Worm (Caenorhabditis elegans) whole organism, mixed stage, embryonic: ENCODE measurements around the gene nhr-41.
A peak's percentile ranks its signal among the peaks of the same experiment; 100 is the strongest.

ENCODE experiments used
- M03D4.4 ChIP-seq: sonication (generic microtip); optimal IDR thresholded peaks from 2 replicates; lab custom pipeline; 2017; ENCODE audit warnings: mild to moderate bottlenecking, missing genetic modification characterization, missing compliant biosample characterization
- bed-3 ChIP-seq: fragments of 200-800 bp; sonication (Bioruptor generic); optimal IDR thresholded peaks from 3 replicates; lab custom pipeline; 2018; ENCODE audit warnings: mild to moderate bottlenecking, missing genetic modification characterization, moderate library complexity, missing compliant biosample characterization
- blmp-1 ChIP-seq: fragments of 150-350 bp; optimal IDR thresholded peaks from 2 replicates; lab custom pipeline; 2014; ENCODE audit warnings: missing biosample characterization, missing genetic modification characterization
- ceh-39 ChIP-seq: fragments of 150-350 bp; optimal IDR thresholded peaks from 2 replicates; lab custom pipeline; 2014; ENCODE audit warnings: missing biosample characterization, missing genetic modification characterization
- ceh-43 ChIP-seq: fragments of 200-800 bp; sonication (Bioruptor generic); optimal IDR thresholded peaks from 2 replicates; lab custom pipeline; 2018; ENCODE audit warnings: mild to moderate bottlenecking, missing genetic modification characterization, moderate library complexity, missing compliant biosample characterization
- ceh-83 ChIP-seq: fragments of 200-800 bp; sonication (Bioruptor generic); optimal IDR thresholded peaks from 2 replicates; lab custom pipeline; 2018; ENCODE audit warnings: mild to moderate bottlenecking, missing genetic modification characterization, missing compliant biosample characterization
- cnd-1 ChIP-seq: fragments of 200-800 bp; sonication (Bioruptor generic); optimal IDR thresholded peaks from 2 replicates; lab custom pipeline; 2018; ENCODE audit warnings: mild to moderate bottlenecking, missing genetic modification characterization, missing compliant biosample characterization
- drap-1 ChIP-seq: fragments of 200-800 bp; sonication (Bioruptor generic); optimal IDR thresholded peaks from 3 replicates; lab custom pipeline; 2018; ENCODE audit warnings: mild to moderate bottlenecking, missing genetic modification characterization, missing compliant biosample characterization
- elt-1 ChIP-seq: sonication (generic microtip); optimal IDR thresholded peaks from 2 replicates; lab custom pipeline; 2017; ENCODE audit warnings: missing genetic modification characterization, mild to moderate bottlenecking, missing compliant biosample characterization, antibody characterized with exemption, moderate library complexity, borderline replicate concordance; ENCODE audit not compliant: insufficient read depth
- flh-1 ChIP-seq: fragments of 200-800 bp; sonication (Bioruptor generic); optimal IDR thresholded peaks from 2 replicates; lab custom pipeline; 2018; ENCODE audit warnings: mild to moderate bottlenecking, missing genetic modification characterization, moderate library complexity, missing compliant biosample characterization
- ham-2 ChIP-seq: fragments of 200-800 bp; sonication (Bioruptor generic); optimal IDR thresholded peaks from 2 replicates; lab custom pipeline; 2018; ENCODE audit warnings: mild to moderate bottlenecking, missing genetic modification characterization, missing compliant biosample characterization
- hlh-1 ChIP-seq: fragments of 150-350 bp; optimal IDR thresholded peaks from 2 replicates; lab custom pipeline; 2014; ENCODE audit warnings: missing biosample characterization, missing genetic modification reagents, missing genetic modification characterization
- lin-13 ChIP-seq: fragments of 150-350 bp; optimal IDR thresholded peaks from 2 replicates; lab custom pipeline; 2014; ENCODE audit warnings: missing biosample characterization, missing genetic modification characterization
- lin-32 ChIP-seq: fragments of 200-800 bp; sonication (Bioruptor generic); optimal IDR thresholded peaks from 2 replicates; lab custom pipeline; 2018; ENCODE audit warnings: mild to moderate bottlenecking, missing genetic modification characterization, missing compliant biosample characterization
- lsy-2 ChIP-seq: fragments of 150-350 bp; optimal IDR thresholded peaks from 2 replicates; lab custom pipeline; 2014; ENCODE audit warnings: missing biosample characterization, missing genetic modification characterization
- mab-5 ChIP-seq: fragments of 150-350 bp; optimal IDR thresholded peaks from 2 replicates; lab custom pipeline; 2014; ENCODE audit warnings: missing biosample characterization, missing genetic modification characterization
- mep-1 ChIP-seq: fragments of 150-350 bp; optimal IDR thresholded peaks from 2 replicates; lab custom pipeline; 2017; ENCODE audit warnings: missing biosample characterization, missing genetic modification reagents, missing genetic modification characterization, inconsistent platforms
- mls-2 ChIP-seq: sonication (generic microtip); optimal IDR thresholded peaks from 2 replicates; lab custom pipeline; 2016; ENCODE audit warnings: mild to moderate bottlenecking, missing genetic modification characterization, moderate library complexity, missing compliant biosample characterization
- nhr-12 ChIP-seq: fragments of 150-350 bp; optimal IDR thresholded peaks from 2 replicates; lab custom pipeline; 2014; ENCODE audit warnings: missing biosample characterization, missing genetic modification characterization
- nhr-2 ChIP-seq: fragments of 150-350 bp; optimal IDR thresholded peaks from 2 replicates; lab custom pipeline; 2014; ENCODE audit warnings: missing biosample characterization, missing genetic modification characterization
- nhr-237 ChIP-seq: fragments of 150-350 bp; optimal IDR thresholded peaks from 2 replicates; lab custom pipeline; 2014; ENCODE audit warnings: missing biosample characterization, missing genetic modification characterization
- nhr-28 ChIP-seq: fragments of 150-350 bp; optimal IDR thresholded peaks from 2 replicates; lab custom pipeline; 2014; ENCODE audit warnings: missing biosample characterization, missing genetic modification characterization
- nhr-76 ChIP-seq: sonication (generic microtip); optimal IDR thresholded peaks from 2 replicates; lab custom pipeline; 2017; ENCODE audit warnings: missing biosample characterization, missing genetic modification characterization
- pha-4 ChIP-seq: fragments of 150-350 bp; optimal IDR thresholded peaks from 2 replicates; lab custom pipeline; 2018; ENCODE audit warnings: missing biosample characterization, missing genetic modification reagents, missing genetic modification characterization
- sem-2 ChIP-seq: fragments of 200-800 bp; sonication (Bioruptor generic); optimal IDR thresholded peaks from 2 replicates; lab custom pipeline; 2018; ENCODE audit warnings: mild to moderate bottlenecking, missing genetic modification characterization, missing compliant biosample characterization
- snpc-4 ChIP-seq: fragments of 150-350 bp; optimal IDR thresholded peaks from 2 replicates; lab custom pipeline; 2014; ENCODE audit warnings: missing biosample characterization, missing genetic modification characterization
- sptf-1 ChIP-seq: sonication (generic microtip); optimal IDR thresholded peaks from 2 replicates; lab custom pipeline; 2017; ENCODE audit warnings: mild to moderate bottlenecking, missing genetic modification characterization, moderate library complexity, missing compliant biosample characterization
- tbx-8 ChIP-seq: fragments of 200-800 bp; sonication (Bioruptor generic); optimal IDR thresholded peaks from 2 replicates; lab custom pipeline; 2018; ENCODE audit warnings: mild to moderate bottlenecking, missing genetic modification characterization, moderate library complexity, missing compliant biosample characterization
- unc-120 ChIP-seq: sonication (generic microtip); optimal IDR thresholded peaks from 2 replicates; lab custom pipeline; 2017; ENCODE audit warnings: missing genetic modification characterization, missing compliant biosample characterization; ENCODE audit not compliant: poor library complexity, severe bottlenecking
- unc-62 ChIP-seq: fragments of 150-350 bp; optimal IDR thresholded peaks from 2 replicates; lab custom pipeline; 2014; ENCODE audit warnings: missing biosample characterization, missing genetic modification reagents, missing genetic modification characterization
- zip-8 ChIP-seq: fragments of 150-350 bp; optimal IDR thresholded peaks from 2 replicates; lab custom pipeline; 2014; ENCODE audit warnings: missing biosample characterization, missing genetic modification characterization
- ztf-11 ChIP-seq: fragments of 150-350 bp; optimal IDR thresholded peaks from 2 replicates; lab custom pipeline; 2014; ENCODE audit warnings: missing biosample characterization, missing genetic modification characterization

Gene nhr-41

ce11 chrIV:1355147-1355546 is 30.9 kb upstream of the nhr-41 start, which contains the start of gene col-104:
Gene col-104 (minus strand): TSS chrIV:1355305.
- TF ChIP-seq cnd-1 (tag; lab: Kevin White, UChicago), result no peak
- no peak for TF ChIP-seq ham-2
- TF ChIP-seq unc-62 (GFP tag; lab: Kevin White, UChicago), result no peak
- TF ChIP-seq, all 35 proteins: peak for 0

DNA sequence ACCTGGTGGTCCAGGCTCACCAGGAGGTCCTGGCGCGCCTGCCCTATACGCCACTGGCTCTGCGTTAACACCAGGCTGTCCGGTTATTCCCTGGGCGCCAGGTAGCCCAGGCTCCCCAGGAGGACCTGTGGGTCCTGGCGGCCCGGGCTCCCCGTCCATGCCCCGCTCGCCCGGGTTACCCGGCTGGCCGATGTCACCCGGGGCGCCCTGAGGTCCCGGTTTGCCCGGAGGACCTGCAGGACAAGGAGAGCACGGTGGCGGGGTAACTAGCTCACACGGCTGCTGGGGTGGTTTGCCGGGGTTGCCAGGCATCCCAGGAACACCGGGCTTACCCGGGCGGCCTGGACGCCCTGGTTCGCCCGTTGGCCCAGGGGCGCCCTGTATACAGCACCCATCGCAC is 27.9 kb upstream of the nhr-41 start:
- peak; percentile 59 for TF ChIP-seq ceh-83 (GFP tag; lab: Kevin White, UChicago)
- TF ChIP-seq sptf-1 (tag; lab: Kevin White, UChicago), result peak; percentile 46
- no peak for TF ChIP-seq mls-2

DNA sequence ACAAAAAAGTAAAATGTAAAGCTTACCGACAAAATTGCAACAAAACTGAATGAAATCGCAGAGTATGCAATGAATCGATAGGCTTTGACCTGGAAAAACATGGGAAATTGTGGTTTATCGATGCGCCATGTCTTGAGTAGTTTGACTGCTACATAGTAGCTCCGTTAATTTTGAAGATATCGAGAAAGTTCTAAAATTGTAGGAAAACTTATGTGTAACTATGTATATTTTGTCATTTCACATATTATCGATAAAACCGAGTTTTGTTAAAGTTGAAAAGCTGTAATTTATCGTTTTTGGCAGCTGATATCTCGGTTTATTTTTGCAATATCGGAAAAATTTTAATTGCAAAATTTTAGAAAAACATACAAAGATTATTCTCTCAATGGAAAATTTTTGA is 26.9 kb upstream of the nhr-41 start, which contains the start of gene col-105:
Gene col-105 (minus strand): TSS at position 101 of the 400 bp plus-strand sequence.
- TF ChIP-seq nhr-237 (no peak), nhr-2 (tag; lab: Kevin White, UChicago) (no peak), cnd-1 (tag; lab: Kevin White, UChicago) (no peak), lin-13 (no peak), ceh-83 (GFP tag; lab: Kevin White, UChicago) (no peak), ham-2 (no peak), snpc-4 (tag; lab: Kevin White, UChicago) (no peak), lsy-2 (tag; lab: Kevin White, UChicago) (no peak), unc-62 (GFP tag; lab: Kevin White, UChicago) (no peak), hlh-1 (tag; lab: Kevin White, UChicago) (no peak), elt-1 (tag; lab: Kevin White, UChicago) (no peak), sptf-1 (tag; lab: Kevin White, UChicago) (no peak), mls-2 (no peak), ceh-43 (GFP tag; lab: Kevin White, UChicago) (no peak), mep-1 (tag; lab: Kevin White, UChicago) (no peak), ceh-39 (tag; lab: Kevin White, UChicago) (no peak), lin-32 (GFP tag; lab: Kevin White, UChicago) (no peak), ztf-11 (no peak)

DNA sequence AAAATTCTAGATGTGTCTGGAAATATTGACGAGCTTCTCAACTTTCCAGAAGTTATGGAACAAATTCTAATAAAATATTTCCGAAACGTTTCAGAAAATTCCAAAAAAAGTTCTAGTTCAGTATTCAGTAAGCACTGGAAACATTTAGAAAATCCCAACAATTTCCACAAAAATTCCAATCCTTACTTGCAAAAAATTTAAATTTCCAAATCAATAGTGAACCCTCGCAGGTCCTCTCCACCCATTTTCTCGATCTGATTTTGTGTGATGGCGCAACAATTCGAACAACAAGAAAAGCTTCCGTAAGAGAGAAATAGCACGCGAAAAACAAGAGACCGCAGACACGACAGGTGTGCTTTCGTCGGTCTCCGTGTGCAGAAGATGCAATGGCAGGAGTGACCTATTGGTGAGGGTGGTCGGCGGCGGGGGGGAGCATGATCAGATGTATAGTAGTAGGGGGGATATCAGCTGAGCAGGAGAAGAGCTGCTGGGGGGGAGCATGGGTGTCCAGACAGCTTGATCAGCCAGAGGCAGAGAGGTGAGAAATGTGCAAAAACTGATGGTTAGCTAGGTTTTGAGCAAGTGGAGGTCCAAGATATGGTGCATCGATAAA is 24.3 kb upstream of the nhr-41 start:
- TF ChIP-seq nhr-28, result no peak
- TF ChIP-seq ztf-11, result no peak
- TF ChIP-seq hlh-1 (tag; lab: Kevin White, UChicago), result peak; percentile 94
- TF ChIP-seq mab-5 (tag; lab: Kevin White, UChicago), result no peak
- peak; percentile 80 for TF ChIP-seq lin-32 (GFP tag; lab: Kevin White, UChicago)
- TF ChIP-seq drap-1, result no peak
- TF ChIP-seq nhr-2 (tag; lab: Kevin White, UChicago), result no peak
- peak; percentile 11 for TF ChIP-seq M03D4.4 (tag; lab: Kevin White, UChicago)
- TF ChIP-seq nhr-12 (tag; lab: Kevin White, UChicago), result no peak
- no peak for TF ChIP-seq nhr-237
- no peak for TF ChIP-seq tbx-8 (GFP tag; lab: Kevin White, UChicago)
- peak; percentile 21 for TF ChIP-seq unc-120 (tag; lab: Kevin White, UChicago)
- peak; percentile 44 for TF ChIP-seq cnd-1 (tag; lab: Kevin White, UChicago)
- no peak for TF ChIP-seq nhr-76
- no peak for TF ChIP-seq snpc-4 (tag; lab: Kevin White, UChicago)

ce11 chrIV:1365771-1366170 is 20.2 kb upstream of the nhr-41 start:
- TF ChIP-seq ceh-43 (GFP tag; lab: Kevin White, UChicago) (no peak), hlh-1 (tag; lab: Kevin White, UChicago) (no peak), pha-4 (no peak), sptf-1 (tag; lab: Kevin White, UChicago) (no peak), cnd-1 (tag; lab: Kevin White, UChicago) (no peak), ceh-39 (tag; lab: Kevin White, UChicago) (no peak), lin-32 (GFP tag; lab: Kevin White, UChicago) (no peak), M03D4.4 (tag; lab: Kevin White, UChicago) (no peak), zip-8 (no peak)
- TF ChIP-seq, all 35 proteins: peak for 0

DNA sequence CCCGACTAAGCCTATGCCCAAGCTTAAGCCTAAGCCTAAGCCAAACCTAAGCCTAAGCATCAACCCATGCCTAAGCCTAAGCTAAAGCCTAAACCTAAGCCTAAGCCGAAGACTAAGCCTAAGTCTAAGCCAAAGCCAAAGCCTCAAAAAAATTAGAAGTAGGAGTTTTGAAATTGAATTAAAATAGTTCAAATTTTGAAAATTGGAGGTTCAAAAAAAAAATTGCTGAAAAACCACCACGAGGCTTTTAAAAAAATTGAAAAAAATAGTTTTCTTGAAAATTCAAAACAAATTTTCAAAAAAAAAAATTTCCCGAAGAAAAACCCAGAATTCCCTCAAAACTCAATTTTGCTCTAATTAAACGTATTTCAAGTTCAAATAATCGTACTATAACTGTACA is 19.0 kb upstream of the nhr-41 start:
- TF ChIP-seq mls-2, result no peak
- no peak for TF ChIP-seq unc-62 (GFP tag; lab: Kevin White, UChicago)
- no peak for TF ChIP-seq snpc-4 (tag; lab: Kevin White, UChicago)
- TF ChIP-seq pha-4, result no peak
- TF ChIP-seq blmp-1, result no peak
- no peak for TF ChIP-seq ceh-39 (tag; lab: Kevin White, UChicago)
- no peak for TF ChIP-seq unc-120 (tag; lab: Kevin White, UChicago)
- no peak for TF ChIP-seq lin-13
- TF ChIP-seq sptf-1 (tag; lab: Kevin White, UChicago), result no peak
- no peak for TF ChIP-seq zip-8
- TF ChIP-seq sem-2, result no peak
- TF ChIP-seq ham-2, result no peak
- TF ChIP-seq ceh-43 (GFP tag; lab: Kevin White, UChicago), result no peak
- no peak for TF ChIP-seq nhr-12 (tag; lab: Kevin White, UChicago)
- TF ChIP-seq flh-1 (GFP tag; lab: Kevin White, UChicago), result no peak
- TF ChIP-seq hlh-1 (tag; lab: Kevin White, UChicago), result no peak
- no peak for TF ChIP-seq bed-3 (GFP tag; lab: Kevin White, UChicago)
- TF ChIP-seq, all 35 proteins: peak for 0
